Worm (Caenorhabditis elegans): ENCODE results near the gene edg-1.

edg-1 gene

DNA sequence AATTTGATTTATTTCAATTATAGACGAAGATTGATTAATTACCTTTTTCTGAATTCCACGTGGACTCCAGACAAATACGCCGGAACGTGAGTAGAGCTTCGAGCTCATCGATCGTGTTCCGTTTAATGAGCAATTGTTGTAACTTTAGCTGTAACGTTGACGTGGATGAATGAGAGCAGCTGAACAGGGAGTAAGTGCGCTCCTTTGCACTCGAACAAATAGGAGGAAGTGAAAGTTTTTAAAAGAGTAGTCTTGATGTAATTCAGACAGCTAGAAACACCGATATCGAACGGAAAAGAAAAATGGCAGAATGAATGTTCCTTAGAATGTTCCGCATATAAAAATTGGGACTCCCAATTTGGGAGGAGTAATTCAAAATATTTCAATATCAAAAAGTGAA lies 51.0 kb downstream of the edg-1 start, which contains the start of gene sec-31:
Gene sec-31, minus strand, starts transcription at position 148 of the 400 bp plus-strand sequence.
- TF ChIP-seq him-1 (tag; optimal IDR thresholded peaks at IDR 0.05) (no peak), dao-5 (tag; optimal IDR thresholded peaks at IDR 0.05) (no peak), W03F9.2 (tag; optimal IDR thresholded peaks at IDR 0.05) (no peak)

- TF ChIP-seq him-1 (tag; optimal IDR thresholded peaks at IDR 0.05), result no peak
- no peak for TF ChIP-seq W03F9.2 (tag; optimal IDR thresholded peaks at IDR 0.05)
- no peak for TF ChIP-seq dao-5 (tag; optimal IDR thresholded peaks at IDR 0.05)
Observed at ce11 chrIV:11372366-11372997, 51.9 kb downstream of the edg-1 start, which contains the start of gene cbd-1. cbd-1 (plus strand) TSS chrIV:11372991.
